Worm (Caenorhabditis elegans) whole organism, L3 larva: ENCODE data around the gene H12D21.5.

Source experiments
- ZK546.5 ChIP-seq: sonication (generic microtip); optimal IDR thresholded peaks from 2 replicates; lab custom pipeline; 2017; ENCODE audit warnings: missing biosample characterization, missing genetic modification characterization
- aly-2 ChIP-seq: fragments of 150-350 bp; optimal IDR thresholded peaks from 2 replicates; lab custom pipeline; 2014; ENCODE audit warnings: missing biosample characterization, missing genetic modification characterization
- ama-1 ChIP-seq: fragments of 150-350 bp; optimal IDR thresholded peaks from 2 replicates; lab custom pipeline; 2018
- ceh-28 ChIP-seq: fragments of 150-350 bp; optimal IDR thresholded peaks from 2 replicates; lab custom pipeline; 2014; ENCODE audit warnings: missing biosample characterization, missing genetic modification reagents, missing genetic modification characterization
- ceh-82 ChIP-seq: fragments of 150-350 bp; optimal IDR thresholded peaks from 2 replicates; lab custom pipeline; 2014; ENCODE audit warnings: missing biosample characterization, missing genetic modification characterization
- ceh-9 ChIP-seq: sonication (generic microtip); optimal IDR thresholded peaks from 2 replicates; lab custom pipeline; 2018; ENCODE audit warnings: missing biosample characterization, missing genetic modification characterization
- daf-12 ChIP-seq: fragments of 150-350 bp; optimal IDR thresholded peaks from 2 replicates; lab custom pipeline; 2014; ENCODE audit warnings: missing biosample characterization, missing genetic modification reagents, missing genetic modification characterization
- egl-27 ChIP-seq: sonication (generic microtip); optimal IDR thresholded peaks from 4 replicates; lab custom pipeline; 2017; ENCODE audit warnings: missing biosample characterization, missing genetic modification reagents, missing genetic modification characterization
- elt-1 ChIP-seq: fragments of 150-350 bp; optimal IDR thresholded peaks from 2 replicates; lab custom pipeline; 2014; ENCODE audit warnings: missing biosample characterization, missing genetic modification characterization
- elt-2 ChIP-seq: sonication (generic microtip); optimal IDR thresholded peaks from 2 replicates; lab custom pipeline; 2016; ENCODE audit warnings: missing genetic modification reagents, mild to moderate bottlenecking, missing genetic modification characterization, missing compliant biosample characterization
- elt-3 ChIP-seq, 3 experiments: fragments of 150-350 bp in 1 of 3; sonication (generic microtip) in 2 of 3; optimal IDR thresholded peaks; 2 replicates in 2 of 3; 4 replicates in 1 of 3; lab custom pipeline; 2014 to 2017; ENCODE audit warnings: missing biosample characterization in 3 of 3, missing genetic modification characterization in 3 of 3
- fkh-2 ChIP-seq: fragments of 150-350 bp; optimal IDR thresholded peaks from 2 replicates; lab custom pipeline; 2014; ENCODE audit warnings: missing biosample characterization, missing genetic modification reagents, missing genetic modification characterization
- hmg-11 ChIP-seq: sonication (generic microtip); optimal IDR thresholded peaks from 2 replicates; lab custom pipeline; 2016; ENCODE audit warnings: missing genetic modification characterization, missing compliant biosample characterization
- jun-1 ChIP-seq: fragments of 150-350 bp; optimal IDR thresholded peaks from 2 replicates; lab custom pipeline; 2014; ENCODE audit warnings: missing biosample characterization, missing genetic modification reagents, missing genetic modification characterization
- lin-15B ChIP-seq: fragments of 150-350 bp; optimal IDR thresholded peaks from 2 replicates; lab custom pipeline; 2014; ENCODE audit warnings: missing biosample characterization, missing genetic modification characterization
- lin-39 ChIP-seq: fragments of 150-350 bp; optimal IDR thresholded peaks from 2 replicates; lab custom pipeline; 2018; ENCODE audit warnings: missing biosample characterization, missing genetic modification reagents, missing genetic modification characterization
- nfya-1 ChIP-seq: sonication (generic microtip); optimal IDR thresholded peaks from 2 replicates; lab custom pipeline; 2017; ENCODE audit warnings: missing genetic modification characterization, mild to moderate bottlenecking, missing compliant biosample characterization, antibody characterized with exemption, moderate library complexity; ENCODE audit not compliant: insufficient read depth
- nhr-11 ChIP-seq: fragments of 150-350 bp; optimal IDR thresholded peaks from 2 replicates; lab custom pipeline; 2014; ENCODE audit warnings: missing biosample characterization, missing genetic modification characterization
- nhr-23 ChIP-seq: fragments of 150-350 bp; optimal IDR thresholded peaks from 2 replicates; lab custom pipeline; 2014; ENCODE audit warnings: missing biosample characterization, missing genetic modification reagents, missing genetic modification characterization
- nhr-237 ChIP-seq: fragments of 150-350 bp; optimal IDR thresholded peaks from 2 replicates; lab custom pipeline; 2014; ENCODE audit warnings: missing biosample characterization, missing genetic modification characterization
- nhr-25 ChIP-seq: sonication (generic microtip); optimal IDR thresholded peaks from 2 replicates; lab custom pipeline; 2017; ENCODE audit warnings: missing biosample characterization, missing genetic modification characterization
- nhr-28 ChIP-seq: fragments of 150-350 bp; optimal IDR thresholded peaks from 2 replicates; lab custom pipeline; 2014; ENCODE audit warnings: missing biosample characterization, missing genetic modification characterization
- nhr-43 ChIP-seq: sonication (generic microtip); optimal IDR thresholded peaks from 2 replicates; lab custom pipeline; 2016; ENCODE audit warnings: mild to moderate bottlenecking, missing genetic modification characterization, missing compliant biosample characterization; ENCODE audit not compliant: poor library complexity, severe bottlenecking
- nhr-76 ChIP-seq: fragments of 150-350 bp; sonication (generic microtip); optimal IDR thresholded peaks from 5 replicates; lab custom pipeline; 2014; ENCODE audit warnings: missing biosample characterization, missing genetic modification characterization
- nhr-77 ChIP-seq: fragments of 150-350 bp; optimal IDR thresholded peaks from 2 replicates; lab custom pipeline; 2014; ENCODE audit warnings: missing biosample characterization, missing genetic modification characterization
- pha-4 ChIP-seq: fragments of 150-350 bp; optimal IDR thresholded peaks from 2 replicates; lab custom pipeline; 2014; ENCODE audit warnings: missing biosample characterization, missing genetic modification reagents, missing genetic modification characterization
- pqm-1 ChIP-seq: fragments of 150-350 bp; optimal IDR thresholded peaks from 2 replicates; lab custom pipeline; 2017; ENCODE audit warnings: missing biosample characterization, missing genetic modification characterization, inconsistent platforms
- skn-1 ChIP-seq: fragments of 150-350 bp; optimal IDR thresholded peaks from 2 replicates; lab custom pipeline; 2014; ENCODE audit warnings: missing biosample characterization, missing genetic modification characterization
- snpc-4 ChIP-seq: fragments of 150-350 bp; optimal IDR thresholded peaks from 2 replicates; lab custom pipeline; 2014; ENCODE audit warnings: missing biosample characterization, missing genetic modification characterization
- tbx-2 ChIP-seq: sonication (generic microtip); optimal IDR thresholded peaks from 2 replicates; lab custom pipeline; 2016; ENCODE audit warnings: mild to moderate bottlenecking, missing genetic modification characterization, missing compliant biosample characterization
- unc-62 ChIP-seq: fragments of 150-350 bp; sonication (generic microtip); optimal IDR thresholded peaks from 4 replicates; lab custom pipeline; 2014; ENCODE audit warnings: missing biosample characterization, missing genetic modification reagents, missing genetic modification characterization
- ztf-11 ChIP-seq: fragments of 150-350 bp; optimal IDR thresholded peaks from 2 replicates; lab custom pipeline; 2014; ENCODE audit warnings: missing biosample characterization, missing genetic modification characterization

Gene H12D21.5

DNA sequence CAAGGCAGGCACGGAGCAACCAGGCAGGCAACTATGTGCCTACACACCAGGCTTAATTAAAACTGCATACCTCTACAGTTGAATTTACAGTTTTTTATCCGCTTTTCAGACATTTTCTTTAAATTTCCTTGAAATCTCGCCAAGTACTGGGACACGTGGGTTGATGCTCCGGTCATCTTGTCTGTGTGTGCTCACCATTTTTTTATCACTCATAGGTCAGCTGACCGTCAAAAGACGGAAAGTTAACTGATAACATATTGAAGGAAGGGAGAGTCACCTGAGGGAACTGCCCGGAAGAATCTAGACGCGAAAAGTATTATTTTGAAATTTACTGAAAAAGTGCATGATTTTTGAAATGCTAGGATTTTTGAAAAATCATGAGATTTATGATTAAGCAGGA lies 43.3 kb upstream of the H12D21.5 start:
- no peak for TF ChIP-seq ceh-82 (tag; lab: Kevin White, UChicago)
- TF ChIP-seq aly-2: no peak
- no peak for TF ChIP-seq fkh-2
- TF ChIP-seq pha-4: peak; percentile 41
- no peak for TF ChIP-seq nhr-28 (tag; lab: Kevin White, UChicago)
- TF ChIP-seq nhr-23 (tag; lab: Kevin White, UChicago): no peak
- TF ChIP-seq pqm-1 (tag; lab: Kevin White, UChicago): peak; percentile 82
- TF ChIP-seq ama-1: peak; percentile 68
- TF ChIP-seq elt-2: peak; percentile 87
- TF ChIP-seq ceh-28: no peak

DNA sequence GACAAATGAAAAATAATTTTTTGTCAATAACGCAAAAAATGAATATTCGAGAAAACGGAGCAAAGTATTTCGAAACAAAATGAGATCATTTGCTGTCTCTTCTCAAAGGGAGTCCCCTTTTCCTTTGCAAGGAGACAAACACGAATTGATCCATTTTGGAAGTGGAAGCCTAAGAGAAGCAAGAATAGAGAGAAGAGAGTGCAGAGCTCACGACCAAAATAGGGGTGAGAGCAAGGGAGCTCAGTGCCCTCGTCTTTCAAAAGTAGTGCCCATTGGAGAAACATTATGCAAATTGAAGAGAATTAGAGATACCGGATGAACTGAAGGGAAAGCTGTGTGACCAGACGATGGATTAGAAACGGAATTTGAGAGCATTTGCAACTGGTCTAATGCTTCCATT lies 42.6 kb upstream of the H12D21.5 start:
- TF ChIP-seq lin-15B (tag; lab: Kevin White, UChicago) (peak; percentile 16), nfya-1 (tag; lab: Kevin White, UChicago) (peak; percentile 55), daf-12 (tag; lab: Kevin White, UChicago) (no peak), lin-39 (tag; lab: Kevin White, UChicago) (peak; percentile 84), ZK546.5 (tag; lab: Kevin White, UChicago) (no peak), hmg-11 (tag; lab: Kevin White, UChicago) (peak; percentile 60), tbx-2 (peak; percentile 2)

DNA sequence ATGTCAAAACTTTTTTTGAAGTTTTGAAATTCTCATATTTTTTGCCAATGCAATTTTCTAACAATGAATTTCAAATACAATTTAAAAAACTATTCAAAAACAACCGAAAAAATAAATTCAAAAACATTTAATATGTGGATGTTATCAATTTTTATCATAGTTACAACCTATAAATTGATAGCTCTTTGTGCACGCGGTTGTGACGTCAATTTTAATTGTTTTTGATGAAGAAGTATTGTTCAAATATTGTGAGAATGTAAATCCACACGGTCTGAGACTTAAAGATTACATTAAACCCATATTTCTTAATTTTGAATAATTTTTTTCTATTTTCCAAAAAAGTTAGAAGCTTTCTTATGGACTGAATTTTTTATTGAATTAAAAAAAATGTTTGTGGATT lies 41.8 kb upstream of the H12D21.5 start:
- no peak for TF ChIP-seq elt-1 (tag; lab: Kevin White, UChicago)
- no peak for TF ChIP-seq egl-27 (tag; lab: Kevin White, UChicago)
- TF ChIP-seq pqm-1 (tag; lab: Kevin White, UChicago): peak; percentile 7
- TF ChIP-seq elt-2: peak; percentile 34

DNA sequence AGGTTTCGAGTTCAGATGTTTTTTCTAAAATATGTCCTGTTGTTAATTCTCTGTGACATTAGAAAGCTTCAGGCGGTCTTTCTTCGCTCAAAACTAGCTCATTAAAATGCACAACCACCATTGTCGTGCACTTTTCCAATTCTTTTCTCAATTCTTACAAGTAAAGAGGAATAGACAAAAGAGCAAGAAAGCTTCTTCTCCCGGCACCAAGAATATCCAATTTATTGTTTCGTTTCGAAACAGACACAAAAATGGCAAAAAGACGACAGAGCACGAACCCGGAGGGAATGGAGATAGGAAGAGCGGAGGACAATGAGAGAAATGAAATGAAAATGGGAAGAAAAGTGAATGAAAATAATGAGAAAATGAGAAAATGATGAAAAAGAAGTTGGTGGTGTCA lies 41.2 kb upstream of the H12D21.5 start:
- TF ChIP-seq nhr-11 (tag; lab: Kevin White, UChicago) (no peak), ZK546.5 (tag; lab: Kevin White, UChicago) (no peak), nhr-237 (tag; lab: Kevin White, UChicago) (no peak), aly-2 (no peak), jun-1 (tag; lab: Kevin White, UChicago) (no peak), pha-4 (no peak)

DNA sequence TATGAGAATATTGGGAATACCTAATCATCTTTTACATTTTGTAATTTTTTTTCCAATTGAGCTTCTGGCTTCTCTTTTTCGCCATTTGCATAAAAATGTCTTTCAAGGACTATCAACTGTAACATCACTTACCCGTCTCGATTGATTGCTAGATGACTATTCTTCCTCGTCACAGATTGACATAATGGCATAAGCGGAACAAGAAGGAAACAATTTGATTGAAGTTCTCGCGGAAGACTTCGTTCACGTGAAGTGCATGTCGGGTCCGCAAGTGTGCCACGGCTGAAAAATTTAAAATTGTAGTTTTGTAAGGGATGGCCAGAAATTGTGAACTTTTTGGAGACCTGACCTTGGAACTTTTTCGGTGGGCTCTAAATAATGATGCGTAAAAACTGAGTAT lies 40.1 kb upstream of the H12D21.5 start:
- no peak for TF ChIP-seq unc-62 (GFP tag; lab: Kevin White, UChicago)

DNA sequence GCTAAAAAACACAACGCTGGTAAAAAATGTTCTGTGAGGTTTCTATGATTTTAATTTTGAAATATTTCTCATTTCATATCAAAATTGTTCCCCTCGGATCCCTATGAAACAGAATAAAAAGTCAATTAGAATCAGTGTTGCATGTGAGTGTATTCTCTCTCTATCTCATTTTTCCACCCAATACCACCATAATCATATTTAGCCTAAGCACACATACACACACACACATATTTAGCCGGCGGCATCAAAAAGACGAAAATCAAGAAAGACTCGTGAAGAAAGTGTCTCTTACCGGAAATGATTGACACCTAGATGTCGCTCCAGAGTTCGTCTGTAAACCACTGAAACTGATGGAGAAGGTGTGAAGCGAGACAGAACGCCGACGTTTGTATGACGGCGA lies 39.5 kb upstream of the H12D21.5 start:
- TF ChIP-seq ztf-11 (no peak), ceh-9 (tag; lab: Kevin White, UChicago) (no peak), skn-1 (tag; lab: Kevin White, UChicago) (no peak), nhr-237 (tag; lab: Kevin White, UChicago) (no peak), nhr-77 (tag; lab: Kevin White, UChicago) (no peak), nhr-76 (tag; lab: Kevin White, UChicago) (no peak), nhr-25 (tag; lab: Kevin White, UChicago) (no peak), nhr-11 (tag; lab: Kevin White, UChicago) (no peak), nhr-23 (tag; lab: Kevin White, UChicago) (no peak), daf-12 (tag; lab: Kevin White, UChicago) (no peak)

DNA sequence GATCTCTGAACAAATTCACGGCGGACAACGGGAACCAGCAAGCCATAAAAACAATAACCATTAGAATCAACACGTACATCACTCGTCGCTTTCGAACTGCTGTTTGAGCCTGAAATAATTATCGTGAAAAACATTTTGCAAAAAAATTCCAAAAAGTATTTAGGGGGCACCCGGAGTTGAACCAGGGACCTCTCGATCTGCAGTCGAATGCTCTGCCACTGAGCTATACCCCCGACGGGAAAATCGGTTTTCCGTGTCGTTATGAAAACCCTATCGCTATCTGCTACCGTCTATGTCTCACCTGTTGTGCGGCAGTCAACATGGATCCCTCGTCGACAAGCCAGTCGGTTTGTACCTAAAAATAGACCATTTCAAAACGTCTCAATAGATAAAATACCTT lies 38.2 kb upstream of the H12D21.5 start:
- peak; percentile 50 for TF ChIP-seq nhr-43
- no peak for TF ChIP-seq elt-3 (tag; optimal IDR thresholded peaks at IDR 0.05; lab: Kevin White, UChicago)
- peak; percentile 28 for TF ChIP-seq lin-39 (tag; lab: Kevin White, UChicago)
- no peak for TF ChIP-seq pha-4
- no peak for TF ChIP-seq ama-1
- TF ChIP-seq egl-27 (tag; lab: Kevin White, UChicago): no peak
- peak; percentile 10 for TF ChIP-seq snpc-4 (tag; lab: Kevin White, UChicago)
- TF ChIP-seq pqm-1 (tag; lab: Kevin White, UChicago): peak; percentile 6
- TF ChIP-seq elt-2: peak; percentile 20
